Worm (Caenorhabditis elegans): ENCODE results near the gene irld-44.

DNA sequence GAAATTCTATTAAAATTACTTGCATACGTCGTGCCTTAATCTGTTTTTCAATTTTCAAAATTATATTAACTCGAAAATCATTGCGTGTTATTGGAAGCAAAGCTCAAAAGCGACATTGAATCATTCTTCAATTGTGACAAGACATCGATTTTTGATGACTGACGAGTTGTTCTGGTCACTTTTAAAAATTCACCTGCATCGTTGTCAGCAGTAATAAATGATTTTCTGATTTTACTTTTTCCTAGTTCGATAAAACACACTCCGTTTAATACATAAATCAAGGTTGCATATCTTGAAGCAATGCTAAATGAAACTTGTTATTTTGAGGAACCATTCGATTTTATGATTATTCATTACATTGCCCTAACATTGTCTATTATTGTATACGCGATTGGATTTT, 31.1 kb downstream of the irld-44 start, which contains the start of gene srh-3:
- TF ChIP-seq rnt-1 (tag; optimal IDR thresholded peaks at IDR 0.05) (no peak), lin-11 (tag; optimal IDR thresholded peaks at IDR 0.05) (no peak), T23F11.4 (GFP tag; optimal IDR thresholded peaks at IDR 0.05) (no peak), ahr-1 (tag; optimal IDR thresholded peaks at IDR 0.05) (no peak), pqm-1 (tag; optimal IDR thresholded peaks at IDR 0.05) (no peak), nhr-11 (tag; optimal IDR thresholded peaks at IDR 0.05) (no peak), pros-1 (tag; optimal IDR thresholded peaks at IDR 0.05) (no peak), K02D7.2 (tag; optimal IDR thresholded peaks at IDR 0.05) (no peak), elt-4 (tag; optimal IDR thresholded peaks at IDR 0.05) (no peak), madf-2 (tag; optimal IDR thresholded peaks at IDR 0.05) (no peak)
